Worm (Caenorhabditis elegans) whole organism, mixed stage, embryonic: Measurements from ENCODE around the gene F58B4.2.

ENCODE experiments used
- M03D4.4 ChIP-seq: sonication (generic microtip); optimal IDR thresholded peaks from 2 replicates; lab custom pipeline; 2017; ENCODE audit warnings: mild to moderate bottlenecking, missing genetic modification characterization, missing compliant biosample characterization
- bed-3 ChIP-seq: fragments of 200-800 bp; sonication (Bioruptor generic); optimal IDR thresholded peaks from 3 replicates; lab custom pipeline; 2018; ENCODE audit warnings: mild to moderate bottlenecking, missing genetic modification characterization, moderate library complexity, missing compliant biosample characterization
- blmp-1 ChIP-seq: fragments of 150-350 bp; optimal IDR thresholded peaks from 2 replicates; lab custom pipeline; 2014; ENCODE audit warnings: missing biosample characterization, missing genetic modification characterization
- ceh-39 ChIP-seq: fragments of 150-350 bp; optimal IDR thresholded peaks from 2 replicates; lab custom pipeline; 2014; ENCODE audit warnings: missing biosample characterization, missing genetic modification characterization
- ceh-43 ChIP-seq: fragments of 200-800 bp; sonication (Bioruptor generic); optimal IDR thresholded peaks from 2 replicates; lab custom pipeline; 2018; ENCODE audit warnings: mild to moderate bottlenecking, missing genetic modification characterization, moderate library complexity, missing compliant biosample characterization
- ceh-83 ChIP-seq: fragments of 200-800 bp; sonication (Bioruptor generic); optimal IDR thresholded peaks from 2 replicates; lab custom pipeline; 2018; ENCODE audit warnings: mild to moderate bottlenecking, missing genetic modification characterization, missing compliant biosample characterization
- ces-1 ChIP-seq: fragments of 150-350 bp; optimal IDR thresholded peaks from 2 replicates; lab custom pipeline; 2014; ENCODE audit warnings: missing biosample characterization, missing genetic modification reagents, missing genetic modification characterization
- cnd-1 ChIP-seq: fragments of 200-800 bp; sonication (Bioruptor generic); optimal IDR thresholded peaks from 2 replicates; lab custom pipeline; 2018; ENCODE audit warnings: mild to moderate bottlenecking, missing genetic modification characterization, missing compliant biosample characterization
- drap-1 ChIP-seq: fragments of 200-800 bp; sonication (Bioruptor generic); optimal IDR thresholded peaks from 3 replicates; lab custom pipeline; 2018; ENCODE audit warnings: mild to moderate bottlenecking, missing genetic modification characterization, missing compliant biosample characterization
- elt-1 ChIP-seq: sonication (generic microtip); optimal IDR thresholded peaks from 2 replicates; lab custom pipeline; 2017; ENCODE audit warnings: missing genetic modification characterization, mild to moderate bottlenecking, missing compliant biosample characterization, antibody characterized with exemption, moderate library complexity, borderline replicate concordance; ENCODE audit not compliant: insufficient read depth
- elt-3 ChIP-seq: fragments of 150-350 bp; optimal IDR thresholded peaks from 2 replicates; lab custom pipeline; 2014; ENCODE audit warnings: missing biosample characterization, missing genetic modification characterization
- flh-1 ChIP-seq: fragments of 200-800 bp; sonication (Bioruptor generic); optimal IDR thresholded peaks from 2 replicates; lab custom pipeline; 2018; ENCODE audit warnings: mild to moderate bottlenecking, missing genetic modification characterization, moderate library complexity, missing compliant biosample characterization
- ham-2 ChIP-seq: fragments of 200-800 bp; sonication (Bioruptor generic); optimal IDR thresholded peaks from 2 replicates; lab custom pipeline; 2018; ENCODE audit warnings: mild to moderate bottlenecking, missing genetic modification characterization, missing compliant biosample characterization
- hlh-1 ChIP-seq: fragments of 150-350 bp; optimal IDR thresholded peaks from 2 replicates; lab custom pipeline; 2014; ENCODE audit warnings: missing biosample characterization, missing genetic modification reagents, missing genetic modification characterization
- lin-13 ChIP-seq: fragments of 150-350 bp; optimal IDR thresholded peaks from 2 replicates; lab custom pipeline; 2014; ENCODE audit warnings: missing biosample characterization, missing genetic modification characterization
- lin-32 ChIP-seq: fragments of 200-800 bp; sonication (Bioruptor generic); optimal IDR thresholded peaks from 2 replicates; lab custom pipeline; 2018; ENCODE audit warnings: mild to moderate bottlenecking, missing genetic modification characterization, missing compliant biosample characterization
- lsy-2 ChIP-seq: fragments of 150-350 bp; optimal IDR thresholded peaks from 2 replicates; lab custom pipeline; 2014; ENCODE audit warnings: missing biosample characterization, missing genetic modification characterization
- mab-5 ChIP-seq: fragments of 150-350 bp; optimal IDR thresholded peaks from 2 replicates; lab custom pipeline; 2014; ENCODE audit warnings: missing biosample characterization, missing genetic modification characterization
- mls-2 ChIP-seq: sonication (generic microtip); optimal IDR thresholded peaks from 2 replicates; lab custom pipeline; 2016; ENCODE audit warnings: mild to moderate bottlenecking, missing genetic modification characterization, moderate library complexity, missing compliant biosample characterization
- nhr-12 ChIP-seq: fragments of 150-350 bp; optimal IDR thresholded peaks from 2 replicates; lab custom pipeline; 2014; ENCODE audit warnings: missing biosample characterization, missing genetic modification characterization
- nhr-2 ChIP-seq: fragments of 150-350 bp; optimal IDR thresholded peaks from 2 replicates; lab custom pipeline; 2014; ENCODE audit warnings: missing biosample characterization, missing genetic modification characterization
- nhr-237 ChIP-seq: fragments of 150-350 bp; optimal IDR thresholded peaks from 2 replicates; lab custom pipeline; 2014; ENCODE audit warnings: missing biosample characterization, missing genetic modification characterization
- nhr-28 ChIP-seq: fragments of 150-350 bp; optimal IDR thresholded peaks from 2 replicates; lab custom pipeline; 2014; ENCODE audit warnings: missing biosample characterization, missing genetic modification characterization
- nhr-76 ChIP-seq: sonication (generic microtip); optimal IDR thresholded peaks from 2 replicates; lab custom pipeline; 2017; ENCODE audit warnings: missing biosample characterization, missing genetic modification characterization
- pha-4 ChIP-seq: fragments of 150-350 bp; optimal IDR thresholded peaks from 2 replicates; lab custom pipeline; 2018; ENCODE audit warnings: missing biosample characterization, missing genetic modification reagents, missing genetic modification characterization
- sem-2 ChIP-seq: fragments of 200-800 bp; sonication (Bioruptor generic); optimal IDR thresholded peaks from 2 replicates; lab custom pipeline; 2018; ENCODE audit warnings: mild to moderate bottlenecking, missing genetic modification characterization, missing compliant biosample characterization
- snpc-4 ChIP-seq: fragments of 150-350 bp; optimal IDR thresholded peaks from 2 replicates; lab custom pipeline; 2014; ENCODE audit warnings: missing biosample characterization, missing genetic modification characterization
- sptf-1 ChIP-seq: sonication (generic microtip); optimal IDR thresholded peaks from 2 replicates; lab custom pipeline; 2017; ENCODE audit warnings: mild to moderate bottlenecking, missing genetic modification characterization, moderate library complexity, missing compliant biosample characterization
- tbx-8 ChIP-seq: fragments of 200-800 bp; sonication (Bioruptor generic); optimal IDR thresholded peaks from 2 replicates; lab custom pipeline; 2018; ENCODE audit warnings: mild to moderate bottlenecking, missing genetic modification characterization, moderate library complexity, missing compliant biosample characterization
- unc-120 ChIP-seq: sonication (generic microtip); optimal IDR thresholded peaks from 2 replicates; lab custom pipeline; 2017; ENCODE audit warnings: missing genetic modification characterization, missing compliant biosample characterization; ENCODE audit not compliant: poor library complexity, severe bottlenecking
- unc-39 ChIP-seq: fragments of 150-350 bp; optimal IDR thresholded peaks from 2 replicates; lab custom pipeline; 2014; ENCODE audit warnings: missing biosample characterization, missing genetic modification characterization
- zip-8 ChIP-seq: fragments of 150-350 bp; optimal IDR thresholded peaks from 2 replicates; lab custom pipeline; 2014; ENCODE audit warnings: missing biosample characterization, missing genetic modification characterization
- ztf-11 ChIP-seq: fragments of 150-350 bp; optimal IDR thresholded peaks from 2 replicates; lab custom pipeline; 2014; ENCODE audit warnings: missing biosample characterization, missing genetic modification characterization

Gene F58B4.2

DNA sequence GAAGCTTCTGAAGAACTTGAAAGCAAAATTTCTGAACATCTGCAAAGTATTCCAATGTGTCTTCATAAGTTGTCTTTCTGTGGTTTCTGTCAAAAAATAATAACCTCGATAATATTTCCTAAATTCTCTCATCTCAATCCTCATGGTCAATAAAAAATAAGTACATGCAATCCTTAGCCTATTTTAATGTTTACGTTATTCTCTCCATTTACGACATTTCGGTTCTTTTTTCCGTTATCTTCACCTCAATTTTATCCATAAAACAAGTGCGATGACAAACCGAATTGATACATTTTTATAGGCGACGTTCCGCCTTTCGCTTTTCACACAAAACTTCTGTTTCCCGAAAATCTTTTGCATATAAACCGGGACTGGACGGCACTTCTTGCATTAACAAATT is 31.2 kb upstream of the F58B4.2 start, which contains the start of gene col-153:
Gene col-153, plus strand, starts transcription at position 301 of the 400 bp plus-strand sequence.
- TF ChIP-seq unc-120 (tag; lab: Kevin White, UChicago): no peak

DNA sequence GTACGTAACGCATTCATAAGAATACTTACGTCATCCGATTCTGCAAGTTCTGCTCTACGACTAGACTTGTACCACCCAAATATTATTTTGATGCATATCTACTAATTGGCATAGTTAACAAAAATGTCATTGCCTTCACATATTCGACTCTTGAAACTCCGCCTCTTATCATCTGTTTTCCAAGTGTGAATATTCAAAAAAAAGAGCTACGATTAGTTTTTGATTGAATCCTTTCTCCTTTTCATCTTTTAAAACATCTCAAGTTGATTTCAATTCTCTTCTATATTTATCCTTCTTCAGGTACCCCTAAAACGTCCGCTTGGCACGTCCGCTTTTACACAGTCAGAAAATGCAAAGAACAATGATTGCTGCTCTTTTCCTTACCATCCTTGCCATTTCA is 29.7 kb upstream of the F58B4.2 start, which contains the start of gene F17C11.2:
Gene F17C11.2, plus strand, starts transcription at position 301 of the 400 bp plus-strand sequence.
- TF ChIP-seq mab-5 (tag; lab: Kevin White, UChicago) (no peak), nhr-2 (tag; lab: Kevin White, UChicago) (no peak), ceh-39 (tag; lab: Kevin White, UChicago) (no peak), ztf-11 (tag; lab: Kevin White, UChicago) (no peak), zip-8 (tag; lab: Kevin White, UChicago) (no peak), mls-2 (tag; lab: Kevin White, UChicago) (no peak), cnd-1 (tag; lab: Kevin White, UChicago) (no peak), nhr-12 (tag; lab: Kevin White, UChicago) (no peak), blmp-1 (tag; lab: Kevin White, UChicago) (no peak), lsy-2 (no peak), ham-2 (GFP tag; lab: Kevin White, UChicago) (no peak), sem-2 (GFP tag; lab: Kevin White, UChicago) (no peak), bed-3 (GFP tag; lab: Kevin White, UChicago) (no peak), nhr-76 (tag; lab: Kevin White, UChicago) (no peak), ceh-43 (no peak), nhr-237 (no peak), elt-1 (no peak), ceh-83 (no peak), snpc-4 (tag; lab: Kevin White, UChicago) (no peak), M03D4.4 (no peak)

DNA sequence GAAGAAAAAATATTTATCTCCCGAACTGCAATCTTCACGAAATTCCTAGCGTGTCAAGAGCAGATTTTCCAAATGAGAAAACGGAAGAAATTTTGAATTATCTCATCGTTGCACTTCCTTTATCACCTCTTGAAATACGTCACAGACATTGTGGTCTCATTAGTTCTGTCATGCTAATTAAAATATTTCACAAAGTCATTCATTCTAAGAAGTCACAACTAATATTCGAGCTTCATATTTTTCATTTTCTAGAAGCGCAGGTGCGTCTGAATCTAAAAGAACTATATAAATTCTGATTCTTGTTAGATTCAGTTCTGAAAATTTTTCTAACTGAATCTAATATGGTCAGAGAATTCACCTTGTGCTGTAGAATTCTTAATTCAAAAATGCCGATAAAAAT is 28.9 kb upstream of the F58B4.2 start:
- TF ChIP-seq pha-4 (tag; lab: Kevin White, UChicago): no peak
- TF ChIP-seq nhr-28: no peak
- no peak for TF ChIP-seq elt-3 (tag; lab: Kevin White, UChicago)
- no peak for TF ChIP-seq elt-1
- TF ChIP-seq ceh-43: no peak
- TF ChIP-seq flh-1 (GFP tag; lab: Kevin White, UChicago): no peak
- no peak for TF ChIP-seq ceh-83
- no peak for TF ChIP-seq M03D4.4
- TF ChIP-seq ztf-11 (tag; lab: Kevin White, UChicago): no peak
- no peak for TF ChIP-seq cnd-1 (tag; lab: Kevin White, UChicago)
- TF ChIP-seq unc-39 (tag; lab: Kevin White, UChicago): no peak
- TF ChIP-seq ces-1: no peak
- no peak for TF ChIP-seq sem-2 (GFP tag; lab: Kevin White, UChicago)
- TF ChIP-seq tbx-8 (GFP tag; lab: Kevin White, UChicago): no peak
- TF ChIP-seq bed-3 (GFP tag; lab: Kevin White, UChicago): no peak
- TF ChIP-seq blmp-1 (tag; lab: Kevin White, UChicago): no peak
- TF ChIP-seq nhr-237: no peak
- TF ChIP-seq, all 35 proteins: peak for 0

DNA sequence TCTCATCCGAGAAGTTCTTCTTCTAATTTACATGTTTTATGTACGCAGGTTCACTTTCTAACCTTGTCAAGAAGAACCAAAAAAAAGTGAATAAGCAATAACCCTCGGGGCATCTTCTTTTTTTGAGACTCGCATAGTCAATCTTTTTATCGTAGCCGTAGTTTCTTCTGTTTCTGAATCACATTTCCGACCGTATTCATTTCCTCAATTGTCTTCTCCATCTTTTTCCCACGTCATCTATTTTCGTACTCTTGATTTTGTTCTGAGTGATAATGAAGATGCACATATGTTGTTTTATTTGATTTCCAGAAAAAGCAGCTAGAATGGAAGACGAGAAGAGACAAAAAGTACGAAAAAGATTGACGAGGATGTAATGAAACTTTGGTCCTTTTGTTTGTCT is 26.6 kb upstream of the F58B4.2 start:
- TF ChIP-seq snpc-4 (tag; lab: Kevin White, UChicago): no peak
- TF ChIP-seq ces-1: peak; percentile 28

DNA sequence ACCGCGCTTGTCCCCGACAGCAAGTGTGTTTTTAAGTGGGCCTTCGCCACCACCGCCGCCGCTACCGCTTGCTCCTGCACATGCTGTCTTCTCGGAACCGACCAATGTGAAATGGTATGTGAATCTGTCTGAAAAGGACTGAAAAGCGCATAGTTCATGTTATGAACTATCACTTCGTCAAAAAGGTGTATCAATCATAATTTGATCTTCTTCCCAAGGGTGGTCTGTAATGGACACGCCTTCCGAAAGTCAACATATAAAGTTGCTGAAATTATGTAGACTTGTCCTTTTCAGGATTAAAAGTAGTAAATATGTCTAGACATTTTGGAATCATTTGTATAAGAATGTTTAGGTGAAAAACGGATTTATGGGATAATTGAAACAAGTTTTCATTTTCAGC is 23.9 kb upstream of the F58B4.2 start, which contains the start of gene zip-9:
Gene zip-9, plus strand, starts transcription at position 301 of the 400 bp plus-strand sequence.
- TF ChIP-seq mls-2 (tag; lab: Kevin White, UChicago) (no peak), elt-1 (no peak), ceh-39 (tag; lab: Kevin White, UChicago) (no peak)

DNA sequence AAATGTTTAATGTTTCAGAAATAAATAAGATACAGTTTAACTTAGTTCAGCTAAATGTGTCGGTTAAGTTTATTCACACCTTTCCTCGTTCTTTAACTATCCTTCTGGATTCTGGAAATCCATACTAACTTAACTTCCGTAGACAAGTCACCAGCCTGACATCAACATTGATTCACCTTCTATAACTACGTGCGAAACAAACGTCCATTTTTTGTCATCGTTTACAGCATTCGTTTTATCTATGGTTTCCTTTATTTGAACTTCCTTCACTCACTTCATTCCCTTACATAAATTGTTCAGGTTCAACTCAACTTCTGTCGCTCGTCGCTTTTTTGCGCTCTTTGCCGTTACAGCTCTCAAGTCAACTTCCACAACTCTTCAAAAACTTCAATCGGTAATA is 22.9 kb upstream of the F58B4.2 start, which contains the start of gene F17C11.26:
Gene F17C11.26, plus strand, starts transcription at position 301 of the 400 bp plus-strand sequence.
- TF ChIP-seq elt-1: no peak
- TF ChIP-seq, all 35 proteins: peak for 0

DNA sequence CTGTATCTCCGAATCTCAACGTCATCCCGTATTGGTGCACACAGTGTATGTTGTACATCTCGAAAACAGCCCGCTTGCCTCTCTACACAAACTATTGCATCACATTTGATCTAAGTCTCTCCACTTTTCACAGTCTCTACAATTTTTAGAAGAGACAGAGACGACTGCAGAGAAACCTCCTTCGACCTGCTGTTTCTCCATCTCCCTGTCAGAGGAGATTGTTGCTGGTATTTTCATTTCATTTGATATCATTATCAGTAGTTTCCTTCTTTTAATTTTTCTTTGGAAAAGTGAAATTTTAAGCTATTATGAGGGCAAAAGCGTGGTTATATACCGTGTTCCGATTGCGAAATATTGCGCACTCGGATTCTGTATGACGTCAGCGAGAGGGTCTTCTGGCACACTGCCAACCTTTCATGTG is 22.3 kb upstream of the F58B4.2 start:
- TF ChIP-seq ces-1 (peak; percentile 58), nhr-76 (tag; lab: Kevin White, UChicago) (no peak), lin-13 (tag; lab: Kevin White, UChicago) (no peak), snpc-4 (tag; lab: Kevin White, UChicago) (no peak), unc-120 (tag; lab: Kevin White, UChicago) (peak; percentile 34), M03D4.4 (no peak), bed-3 (GFP tag; lab: Kevin White, UChicago) (no peak), mls-2 (tag; lab: Kevin White, UChicago) (no peak), nhr-28 (no peak), nhr-2 (tag; lab: Kevin White, UChicago) (peak; percentile 68), unc-39 (tag; lab: Kevin White, UChicago) (no peak), lin-32 (GFP tag; lab: Kevin White, UChicago) (no peak), blmp-1 (tag; lab: Kevin White, UChicago) (peak; percentile 14), nhr-12 (tag; lab: Kevin White, UChicago) (no peak), zip-8 (tag; lab: Kevin White, UChicago) (peak; percentile 66), drap-1 (GFP tag; lab: Kevin White, UChicago) (peak; percentile 20), flh-1 (GFP tag; lab: Kevin White, UChicago) (no peak), sptf-1 (tag; lab: Kevin White, UChicago) (no peak), tbx-8 (GFP tag; lab: Kevin White, UChicago) (no peak), ceh-83 (no peak), pha-4 (tag; lab: Kevin White, UChicago) (peak; percentile 4), ham-2 (GFP tag; lab: Kevin White, UChicago) (peak; percentile 39), cnd-1 (tag; lab: Kevin White, UChicago) (no peak), sem-2 (GFP tag; lab: Kevin White, UChicago) (no peak), hlh-1 (tag; lab: Kevin White, UChicago) (peak; percentile 9), ztf-11 (tag; lab: Kevin White, UChicago) (no peak), lsy-2 (peak; percentile 22), mab-5 (tag; lab: Kevin White, UChicago) (no peak)
